Fruit fly (Drosophila melanogaster) Kc167 (cell line): ENCODE results near the gene Peritrophin-A.
"Not testable (repeated sequence)": the region's sequence is repeated elsewhere in the genome, so short reads cannot be mapped to it uniquely, and the experiment has no call there.

Experiments
- Myc ChIP-seq: fragments of >200 bp; optimal IDR thresholded peaks from 2 replicates; lab custom pipeline; 2017; ENCODE audit warnings: missing external identifiers
- Sin3A ChIP-seq: fragments of >200 bp; optimal IDR thresholded peaks from 2 replicates; lab custom pipeline; 2018; ENCODE audit warnings: missing external identifiers
- h ChIP-seq: fragments of >200 bp; optimal IDR thresholded peaks from 3 replicates; lab custom pipeline; 2018; ENCODE audit warnings: missing external identifiers
- insv ChIP-seq: fragments of >200 bp; optimal IDR thresholded peaks from 3 replicates; lab custom pipeline; 2018; ENCODE audit warnings: missing external identifiers
- psq ChIP-seq: fragments of >200 bp; optimal IDR thresholded peaks from 2 replicates; lab custom pipeline; 2017; ENCODE audit warnings: missing external identifiers
- ttk ChIP-seq: sonication (Bioruptor generic); optimal IDR thresholded peaks from 2 replicates; lab custom pipeline; 2017; ENCODE audit warnings: missing external identifiers

Peritrophin-A gene

dm6 chrX:20244278-20244677, at the start of gene Peritrophin-A:
Gene Peritrophin-A (plus strand): TSS chrX:20244647.
- no peak for TF ChIP-seq Myc (lab: Kevin White, UChicago)
- no peak for TF ChIP-seq Sin3A (lab: Kevin White, UChicago)
- no peak for TF ChIP-seq h (lab: Kevin White, UChicago)
- TF ChIP-seq psq: no peak
- TF ChIP-seq ttk (lab: Kevin White, UChicago): no peak
- no peak for TF ChIP-seq insv

- not testable (repeated sequence) for TF ChIP-seq Sin3A (lab: Kevin White, UChicago); Myc (lab: Kevin White, UChicago); psq
Measured at dm6 chrX:20201833-20202232, 42.6 kb upstream of the Peritrophin-A start, which contains the start of gene SdicA. Gene SdicA (minus strand): TSS chrX:20201933.

- not testable (repeated sequence) for TF ChIP-seq Myc (lab: Kevin White, UChicago); ttk (lab: Kevin White, UChicago); insv
Measured at dm6 chrX:20209503-20209902, 34.9 kb upstream of the Peritrophin-A start, which contains the start of gene SdicB. Gene SdicB (minus strand): TSS chrX:20209603.

- not testable (repeated sequence) for TF ChIP-seq Myc (lab: Kevin White, UChicago); psq; ttk (lab: Kevin White, UChicago)
Measured at dm6 chrX:20217159-20217558, 27.3 kb upstream of the Peritrophin-A start, which contains the start of gene SdicC. Gene SdicC (minus strand): TSS chrX:20217259.

- TF ChIP-seq Myc, Sin3A, h (lab: Kevin White, UChicago): not testable (repeated sequence)
Measured at dm6 chrX:20224920-20225319, 19.5 kb upstream of the Peritrophin-A start, which contains the start of gene Sdic4. Gene Sdic4 (minus strand): TSS chrX:20225020.

- TF ChIP-seq insv (no peak), Sin3A (lab: Kevin White, UChicago) (no peak), psq (no peak), Myc (lab: Kevin White, UChicago) (no peak), h (lab: Kevin White, UChicago) (no peak), ttk (lab: Kevin White, UChicago) (no peak)
Measured at dm6 chrX:20231658-20232057, 12.8 kb upstream of the Peritrophin-A start.

- TF ChIP-seq h (lab: Kevin White, UChicago): no peak
- TF ChIP-seq ttk (lab: Kevin White, UChicago): no peak
- no peak for TF ChIP-seq Sin3A (lab: Kevin White, UChicago)
- no peak for TF ChIP-seq psq
Measured at dm6 chrX:20235794-20236513, 8.5 kb upstream of the Peritrophin-A start, which contains the start of gene sw. Gene sw (minus strand): TSS chrX:20236382.

dm6 chrX:20237914-20238313, 6.5 kb upstream of the Peritrophin-A start:
- TF ChIP-seq ttk (lab: Kevin White, UChicago) (no peak), psq (no peak), Myc (lab: Kevin White, UChicago) (no peak)

dm6 chrX:20238736-20239607, 5.5 kb upstream of the Peritrophin-A start:
- no peak for TF ChIP-seq insv
- no peak for TF ChIP-seq h (lab: Kevin White, UChicago)
- no peak for TF ChIP-seq Myc (lab: Kevin White, UChicago)
- TF ChIP-seq psq: no peak
- no peak for TF ChIP-seq ttk (lab: Kevin White, UChicago)
- no peak for TF ChIP-seq Sin3A (lab: Kevin White, UChicago)

- TF ChIP-seq ttk (lab: Kevin White, UChicago): no peak
- no peak for TF ChIP-seq Sin3A (lab: Kevin White, UChicago)
- no peak for TF ChIP-seq Myc (lab: Kevin White, UChicago)
- no peak for TF ChIP-seq psq
- no peak for TF ChIP-seq insv
Measured at dm6 chrX:20239608-20239941, 4.9 kb upstream of the Peritrophin-A start, which contains the start of gene obst-A. Gene obst-A (plus strand): TSS chrX:20239855.

- TF ChIP-seq psq (no peak), ttk (lab: Kevin White, UChicago) (no peak), Sin3A (lab: Kevin White, UChicago) (no peak), h (lab: Kevin White, UChicago) (no peak), Myc (lab: Kevin White, UChicago) (no peak), insv (no peak)
Measured at dm6 chrX:20240518-20241186, 3.8 kb upstream of the Peritrophin-A start.
